Worm (Caenorhabditis elegans): ENCODE data around the gene F01G10.4.

DNA sequence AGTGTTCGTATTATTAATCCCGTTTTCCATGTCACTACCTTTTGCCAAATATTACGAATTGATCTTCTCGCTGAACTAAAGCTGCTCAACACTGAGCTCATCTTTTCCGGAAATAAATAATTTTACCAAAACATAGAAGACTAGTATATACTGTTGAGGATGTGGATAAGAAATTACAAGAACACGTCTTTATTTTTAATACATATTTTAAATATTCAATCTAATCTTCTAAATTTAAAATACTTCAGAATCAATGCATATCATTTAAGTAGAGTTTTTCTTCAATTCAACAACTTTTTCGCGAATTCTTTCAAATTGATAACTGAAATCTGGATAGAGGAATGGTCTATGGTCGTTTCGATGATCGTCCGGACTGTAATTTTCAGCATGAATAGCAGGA lies 17.5 kb downstream of the F01G10.4 start, which contains the start of gene abt-1:
- TF ChIP-seq nhr-90 (tag; optimal IDR thresholded peaks at IDR 0.05) (no peak), hsf-1 (GFP tag; IDR thresholded peaks at IDR 0.05) (no peak), lin-54 (GFP tag; optimal IDR thresholded peaks at IDR 0.05) (no peak), egrh-3 (GFP tag; IDR thresholded peaks at IDR 0.05) (no peak), dpl-1 (GFP tag; optimal IDR thresholded peaks at IDR 0.05) (no peak), Y53F4B.3 (GFP tag; IDR thresholded peaks at IDR 0.05) (no peak), dpff-1 (tag; optimal IDR thresholded peaks at IDR 0.05) (no peak), rec-8 (tag; optimal IDR thresholded peaks at IDR 0.05) (no peak), ztf-26 (tag; optimal IDR thresholded peaks at IDR 0.05) (no peak)
